Fruit fly (Drosophila melanogaster): ENCODE results near the gene nonA-l.

nonA-l gene

dm6 chr3R:16640005-16640408 lies at the start of gene nonA-l (continued):
- peak; percentile 88 for TF ChIP-seq CG16813 (GFP tag; IDR thresholded peaks at IDR 0.05; ENCODE audit: partially characterized antibody)
- peak; percentile 92 for TF ChIP-seq Dp (GFP tag; optimal IDR thresholded peaks at IDR 0.05)
- TF ChIP-seq CG1647 (GFP tag; optimal IDR thresholded peaks at IDR 0.05): no peak
- peak; percentile 76; the same call in 2 of the 3 replicates for TF ChIP-seq Opbp (GFP tag; IDR thresholded peaks at IDR 0.05; ENCODE audit: partially characterized antibody)
- no peak for TF ChIP-seq twi (tag; optimal IDR thresholded peaks at IDR 0.05)
- peak; percentile 61 for TF ChIP-seq CG9797 (GFP tag; optimal IDR thresholded peaks at IDR 0.05)
- TF ChIP-seq peb (GFP tag; IDR thresholded peaks at IDR 0.05): no peak
- no peak for TF ChIP-seq CrebB (tag; optimal IDR thresholded peaks at IDR 0.05)
- TF ChIP-seq bab2 (GFP tag; optimal IDR thresholded peaks at IDR 0.05): no peak
- peak; percentile 87 for TF ChIP-seq unc-4 (GFP tag; IDR thresholded peaks at IDR 0.05; ENCODE audit: partially characterized antibody)
- peak; percentile 53 for TF ChIP-seq CoRest (tag; optimal IDR thresholded peaks at IDR 0.05)
- peak; percentile 48 for TF ChIP-seq HmgZ (tag; optimal IDR thresholded peaks at IDR 0.05)
- TF ChIP-seq yki (optimal IDR thresholded peaks at IDR 0.05): no peak
- TF ChIP-seq CG1233 (GFP tag; optimal IDR thresholded peaks at IDR 0.05): no peak
- TF ChIP-seq CG11504 (tag; optimal IDR thresholded peaks at IDR 0.05): peak; percentile 89
- TF ChIP-seq CG10959 (GFP tag; IDR thresholded peaks at IDR 0.05): no peak

dm6 chr3R:16591407-16591806 lies 48.6 kb upstream of the nonA-l start:
- peak; percentile 80 for TF ChIP-seq Blimp-1 (GFP tag; optimal IDR thresholded peaks at IDR 0.05)
- TF ChIP-seq Fer3 (tag; optimal IDR thresholded peaks at IDR 0.05): no peak

dm6 chr3R:16594056-16594858 lies 45.7 kb upstream of the nonA-l start, which contains the start of gene CG14892:
CG14892 (plus strand) TSS chr3R:16594414.
- TF ChIP-seq otp (GFP tag; IDR thresholded peaks at IDR 0.05): no peak
- TF ChIP-seq CG18764 (GFP tag; optimal IDR thresholded peaks at IDR 0.05): no peak
- no peak for TF ChIP-seq Camta (GFP tag; optimal IDR thresholded peaks at IDR 0.05)
- TF ChIP-seq Ets65A (GFP tag): peak; percentile 58
- no peak for TF ChIP-seq pan (optimal IDR thresholded peaks at IDR 0.05)
- peak in 1 of 2 experiments; percentile 22 for TF ChIP-seq pan (GFP tag; optimal IDR thresholded peaks at IDR 0.05 in 1 of 2, IDR thresholded peaks at IDR 0.05 in 1 of 2)
- peak; percentile 78 for TF ChIP-seq CG4360 (GFP tag; IDR thresholded peaks at IDR 0.05)
- TF ChIP-seq CG9215 (GFP tag; IDR thresholded peaks at IDR 0.05): peak; percentile 22; the same call in 1 of the 2 replicates
- TF ChIP-seq tx (GFP tag; optimal IDR thresholded peaks at IDR 0.05): no peak
- TF ChIP-seq crol (GFP tag; IDR thresholded peaks at IDR 0.05): peak; percentile 23; the same call in 1 of the 2 replicates
- peak; percentile 96 for TF ChIP-seq Blimp-1 (GFP tag; optimal IDR thresholded peaks at IDR 0.05)
- peak in 1 of 2 experiments; percentile 82 for TF ChIP-seq Pdp1 (GFP tag; optimal IDR thresholded peaks at IDR 0.05)
- peak; percentile 94 for TF ChIP-seq Hr39 (optimal IDR thresholded peaks at IDR 0.05)
- TF ChIP-seq CG9932 (GFP tag; IDR thresholded peaks at IDR 0.05): 0 out of 2 replicates have a peak, but pooled peaks have one; percentile 11
- 0 out of 3 replicates have a peak, but pooled peaks have one; percentile 28 for TF ChIP-seq sr (GFP tag; IDR thresholded peaks at IDR 0.05)
- no peak for TF ChIP-seq psq (GFP tag; optimal IDR thresholded peaks at IDR 0.05)

dm6 chr3R:16594961-16595360 lies 45.0 kb upstream of the nonA-l start:
- no peak for TF ChIP-seq nerfin-2 (GFP tag; IDR thresholded peaks at IDR 0.05; ENCODE audit: partially characterized antibody)
- TF ChIP-seq D (optimal IDR thresholded peaks at IDR 0.05): no peak
- TF ChIP-seq D (GFP tag; optimal IDR thresholded peaks at IDR 0.05): no peak
- TF ChIP-seq CG12071 (GFP tag; optimal IDR thresholded peaks at IDR 0.05): no peak
- peak; percentile 99 for TF ChIP-seq CG15073 (GFP tag; optimal IDR thresholded peaks at IDR 0.05)
- TF ChIP-seq h (optimal IDR thresholded peaks at IDR 0.05): peak; percentile 66
- TF ChIP-seq gsb (GFP tag; IDR thresholded peaks at IDR 0.05): peak; percentile 14; the same call in 1 of the 2 replicates
- TF ChIP-seq sens (GFP tag): no peak
- TF ChIP-seq Ets65A (GFP tag): peak; percentile 36
- no peak for TF ChIP-seq prd (optimal IDR thresholded peaks at IDR 0.05)
- 0 out of 3 replicates have a peak, but pooled peaks have one; percentile 18 for TF ChIP-seq prd (GFP tag; IDR thresholded peaks at IDR 0.05)

Data from whole organism, embryonic.